Fruit fly (Drosophila melanogaster) whole organism, embryonic: Measurements from ENCODE around the gene CG13024.
A peak's percentile ranks its signal among the peaks of the same experiment; 100 is the strongest.

ENCODE experiments used
- BtbVII ChIP-seq: fragments of 200-800 bp; sonication (Bioruptor generic); optimal IDR thresholded peaks from 3 replicates; lab custom pipeline; 2017; ENCODE audit warnings: missing biosample characterization, mild to moderate bottlenecking, missing genetic modification characterization
- CG10543 ChIP-seq: fragments of 200-800 bp; sonication (Bioruptor generic); optimal IDR thresholded peaks from 3 replicates; lab custom pipeline; 2017; ENCODE audit warnings: missing biosample characterization, mild to moderate bottlenecking, missing genetic modification characterization, moderate library complexity
- CG12236 ChIP-seq: fragments of 200-800 bp; sonication (Bioruptor generic); optimal IDR thresholded peaks from 2 replicates; lab custom pipeline; 2016; ENCODE audit warnings: missing biosample characterization, missing genetic modification characterization
- CG1233 ChIP-seq: fragments of 200-800 bp; sonication (Bioruptor generic); optimal IDR thresholded peaks from 4 replicates; lab custom pipeline; 2018; ENCODE audit warnings: missing biosample characterization, mild to moderate bottlenecking, missing genetic modification characterization
- CG12769 ChIP-seq: fragments of 200-800 bp; sonication (Bioruptor generic); optimal IDR thresholded peaks from 2 replicates; lab custom pipeline; 2019; ENCODE audit warnings: missing biosample characterization, mild to moderate bottlenecking, missing genetic modification characterization, moderate library complexity
- CG13123 ChIP-seq: fragments of 200-800 bp; sonication (Bioruptor generic); optimal IDR thresholded peaks from 2 replicates; lab custom pipeline; 2016; ENCODE audit warnings: missing biosample characterization, missing genetic modification characterization
- CG13775 ChIP-seq: fragments of 200-800 bp; sonication (Bioruptor generic); optimal IDR thresholded peaks from 3 replicates; lab custom pipeline; 2017; ENCODE audit warnings: missing biosample characterization, mild to moderate bottlenecking, missing genetic modification characterization
- CG14441 ChIP-seq: fragments of 200-800 bp; sonication (Bioruptor generic); IDR thresholded peaks from 2 replicates; pipeline ENCODE4 v1.3.6; 2022; ENCODE audit warnings: missing biosample characterization, missing genetic modification characterization
- CG14860 ChIP-seq: fragments of 200-800 bp; sonication (Bioruptor generic); IDR thresholded peaks from 3 replicates; pipeline ENCODE4 v1.3.6; 2022; ENCODE audit warnings: missing biosample characterization, missing genetic modification characterization; ENCODE audit not compliant: partially characterized antibody
- CG15073 ChIP-seq: fragments of 200-800 bp; sonication (Bioruptor generic); optimal IDR thresholded peaks from 2 replicates; lab custom pipeline; 2016; ENCODE audit warnings: missing biosample characterization, missing genetic modification characterization
- CG15514 ChIP-seq: fragments of 200-800 bp; sonication (Bioruptor generic); optimal IDR thresholded peaks from 3 replicates; lab custom pipeline; 2017; ENCODE audit warnings: missing biosample characterization, missing genetic modification characterization, mild to moderate bottlenecking, moderate library complexity, missing genetic modification reagents
- CG31388 ChIP-seq: fragments of 200-800 bp; sonication (Bioruptor generic); optimal IDR thresholded peaks from 2 replicates; lab custom pipeline; 2016; ENCODE audit warnings: missing biosample characterization, missing genetic modification characterization
- CG32772 ChIP-seq: fragments of 200-800 bp; sonication (Bioruptor generic); IDR thresholded peaks from 2 replicates; pipeline ENCODE4 v1.3.6; 2022; ENCODE audit warnings: missing biosample characterization, missing genetic modification characterization
- CG33557 ChIP-seq: fragments of 200-800 bp; sonication (Bioruptor generic); optimal IDR thresholded peaks from 2 replicates; lab custom pipeline; 2019; ENCODE audit warnings: missing biosample characterization, mild to moderate bottlenecking, missing genetic modification characterization, moderate library complexity
- CG34224 ChIP-seq: fragments of 200-800 bp; sonication (Bioruptor generic); IDR thresholded peaks from 3 replicates; pipeline ENCODE4 v1.3.6; 2022; ENCODE audit warnings: missing biosample characterization, missing genetic modification characterization; ENCODE audit not compliant: partially characterized antibody
- CG5180 ChIP-seq: fragments of 200-800 bp; sonication (Bioruptor generic); optimal IDR thresholded peaks from 3 replicates; lab custom pipeline; 2017; ENCODE audit warnings: missing biosample characterization, missing genetic modification characterization, mild to moderate bottlenecking, moderate library complexity, missing genetic modification reagents
- CG5953 ChIP-seq: fragments of 200-800 bp; sonication (Bioruptor generic); IDR thresholded peaks from 2 replicates; pipeline ENCODE4 v1.3.6; 2022; ENCODE audit warnings: missing biosample characterization, missing genetic modification characterization
- CG6254 ChIP-seq: fragments of 200-800 bp; sonication (Bioruptor generic); optimal IDR thresholded peaks from 3 replicates; lab custom pipeline; 2017; ENCODE audit warnings: mild to moderate bottlenecking, missing biosample characterization, missing genetic modification reagents, missing genetic modification characterization
- CG8478 ChIP-seq: fragments of >200 bp; optimal IDR thresholded peaks from 2 replicates; lab custom pipeline; 2018
- CrebB ChIP-seq: fragments of 200-800 bp; sonication (Bioruptor generic); optimal IDR thresholded peaks from 3 replicates; lab custom pipeline; 2018; ENCODE audit warnings: missing biosample characterization, mild to moderate bottlenecking, missing genetic modification characterization
- D19B ChIP-seq: fragments of 200-800 bp; sonication (Bioruptor generic); optimal IDR thresholded peaks from 2 replicates; lab custom pipeline; 2017; ENCODE audit warnings: missing biosample characterization, mild to moderate bottlenecking, missing genetic modification characterization
- Dref ChIP-seq: fragments of 200-800 bp; sonication (Bioruptor generic); IDR thresholded peaks from 2 replicates; pipeline ENCODE4 v1.3.6; 2022; ENCODE audit warnings: missing biosample characterization, missing genetic modification characterization
- Drgx ChIP-seq: fragments of 200-800 bp; sonication (Bioruptor generic); IDR thresholded peaks from 2 replicates; pipeline ENCODE4 v1.3.6; 2022; ENCODE audit warnings: missing biosample characterization, missing genetic modification characterization
- GATAe ChIP-seq: fragments of 200-800 bp; sonication (Bioruptor generic); conservative IDR thresholded peaks from 2 replicates; pipeline ENCODE4 v1.3.6; 2022; ENCODE audit warnings: missing biosample characterization, missing genetic modification characterization
- HLH54F ChIP-seq: fragments of 200-800 bp; sonication (Bioruptor generic); optimal IDR thresholded peaks from 3 replicates; lab custom pipeline; 2016; ENCODE audit warnings: missing biosample characterization, missing genetic modification characterization
- Hand ChIP-seq: fragments of 200-800 bp; sonication (Bioruptor generic); optimal IDR thresholded peaks from 2 replicates; lab custom pipeline; 2017; ENCODE audit warnings: mild to moderate bottlenecking, missing biosample characterization, missing genetic modification reagents, missing genetic modification characterization
- Neu2 ChIP-seq: fragments of 200-800 bp; sonication (Bioruptor generic); optimal IDR thresholded peaks from 3 replicates; lab custom pipeline; 2016; ENCODE audit warnings: missing biosample characterization, missing genetic modification characterization, borderline replicate concordance
- Ssrp ChIP-seq: fragments of 200-800 bp; sonication (Bioruptor generic); optimal IDR thresholded peaks from 2 replicates; lab custom pipeline; 2018; ENCODE audit warnings: missing biosample characterization, mild to moderate bottlenecking, missing genetic modification characterization, moderate library complexity
- amos ChIP-seq: fragments of 200-800 bp; sonication (Bioruptor generic); IDR thresholded peaks from 2 replicates; pipeline ENCODE4 v1.3.6; 2022; ENCODE audit warnings: missing biosample characterization, missing genetic modification characterization; ENCODE audit not compliant: partially characterized antibody
- ap ChIP-seq: fragments of 200-800 bp; sonication (Bioruptor generic); IDR thresholded peaks from 2 replicates; pipeline ENCODE4 v1.3.6; 2022; ENCODE audit warnings: missing biosample characterization, missing genetic modification characterization
- ara ChIP-seq: fragments of 200-800 bp; sonication (Bioruptor generic); IDR thresholded peaks from 2 replicates; pipeline ENCODE4 v1.3.6; 2022; ENCODE audit warnings: missing biosample characterization, missing genetic modification characterization
- bbx ChIP-seq: fragments of 200-800 bp; sonication (Bioruptor generic); IDR thresholded peaks from 2 replicates; pipeline ENCODE4 v1.3.6; 2022; ENCODE audit warnings: missing biosample characterization, missing genetic modification characterization; ENCODE audit not compliant: partially characterized antibody
- caup ChIP-seq: fragments of 200-800 bp; sonication (Bioruptor generic); optimal IDR thresholded peaks from 3 replicates; lab custom pipeline; 2017; ENCODE audit warnings: missing biosample characterization, mild to moderate bottlenecking, missing genetic modification characterization, moderate library complexity; ENCODE audit not compliant: severe bottlenecking
- chm ChIP-seq: fragments of 200-800 bp; sonication (Bioruptor generic); IDR thresholded peaks from 2 replicates; pipeline ENCODE4 v1.3.6; 2022; ENCODE audit warnings: missing biosample characterization, missing genetic modification characterization
- grn ChIP-seq: fragments of 200-800 bp; sonication (Bioruptor generic); optimal IDR thresholded peaks from 3 replicates; lab custom pipeline; 2017; ENCODE audit warnings: missing biosample characterization, missing genetic modification characterization
- kay ChIP-seq: fragments of 200-800 bp; sonication (Bioruptor generic); optimal IDR thresholded peaks from 2 replicates; lab custom pipeline; 2016; ENCODE audit warnings: missing biosample characterization, missing genetic modification characterization
- lab ChIP-seq: fragments of 200-800 bp; sonication (Bioruptor generic); optimal IDR thresholded peaks from 3 replicates; lab custom pipeline; 2017; ENCODE audit warnings: missing biosample characterization, missing genetic modification characterization, mild to moderate bottlenecking, moderate library complexity, missing genetic modification reagents
- lola ChIP-seq, 3 experiments: fragments of >200 bp in 2 of 3; fragments of 200-800 bp in 1 of 3; sonication (Bioruptor generic) in 1 of 3; optimal IDR thresholded peaks; 2 replicates each; lab custom pipeline; 2017 to 2019; ENCODE audit warnings: missing biosample characterization in 3 of 3, missing genetic modification characterization in 3 of 3, mild to moderate bottlenecking in 1 of 3, moderate library complexity in 1 of 3
- otp ChIP-seq: fragments of 200-800 bp; sonication (Bioruptor generic); IDR thresholded peaks from 3 replicates; pipeline ENCODE4, ENCODE4 v1.3.6; 2022; ENCODE audit warnings: missing biosample characterization, missing genetic modification characterization
- pan ChIP-seq, 4 experiments: fragments of >200 bp in 3 of 4; fragments of 200-800 bp in 1 of 4; sonication (Bioruptor generic) in 1 of 4; optimal IDR thresholded peaks in 3 of 4; IDR thresholded peaks in 1 of 4; 2 replicates each; pipeline versions ENCODE4 v1.3.6 to Lab custom; 2017 to 2022; ENCODE audit warnings: missing biosample characterization in 2 of 4, missing genetic modification characterization in 2 of 4, mixed read lengths in 1 of 4
- pb ChIP-seq: fragments of 200-800 bp; sonication (Bioruptor generic); optimal IDR thresholded peaks from 3 replicates; lab custom pipeline; 2016; ENCODE audit warnings: missing biosample characterization, missing genetic modification characterization
- rib ChIP-seq: fragments of 200-800 bp; sonication (Bioruptor generic); IDR thresholded peaks from 2 replicates; pipeline ENCODE4 v1.3.6; 2022; ENCODE audit warnings: missing biosample characterization, missing genetic modification characterization
- scrt ChIP-seq: fragments of 200-800 bp; sonication (Bioruptor generic); optimal IDR thresholded peaks from 2 replicates; lab custom pipeline; 2018; ENCODE audit warnings: missing biosample characterization, mild to moderate bottlenecking, missing genetic modification characterization, moderate library complexity
- sna ChIP-seq: fragments of 200-800 bp; sonication (Bioruptor generic); IDR thresholded peaks from 2 replicates; pipeline ENCODE4 v1.3.6; 2022; ENCODE audit warnings: missing biosample characterization, missing genetic modification characterization; ENCODE audit not compliant: partially characterized antibody
- stwl ChIP-seq: fragments of 200-800 bp; sonication (Bioruptor generic); optimal IDR thresholded peaks from 3 replicates; lab custom pipeline; 2018; ENCODE audit warnings: missing biosample characterization, mild to moderate bottlenecking, missing genetic modification characterization, moderate library complexity
- sug ChIP-seq: fragments of 200-800 bp; optimal IDR thresholded peaks from 2 replicates; lab custom pipeline; 2019; ENCODE audit warnings: missing biosample characterization, mild to moderate bottlenecking, missing genetic modification characterization, moderate library complexity
- tap ChIP-seq: fragments of 200-800 bp; optimal IDR thresholded peaks from 3 replicates; lab custom pipeline; 2019; ENCODE audit warnings: missing biosample characterization, mild to moderate bottlenecking, missing genetic modification characterization, moderate library complexity
- unpg ChIP-seq: fragments of 200-800 bp; sonication (Bioruptor generic); optimal IDR thresholded peaks from 3 replicates; lab custom pipeline; 2018; ENCODE audit warnings: missing biosample characterization, mild to moderate bottlenecking, missing genetic modification characterization, moderate library complexity
- zf30C ChIP-seq: fragments of 200-800 bp; sonication (Bioruptor generic); optimal IDR thresholded peaks from 3 replicates; lab custom pipeline; 2018; ENCODE audit warnings: missing biosample characterization, mild to moderate bottlenecking, missing genetic modification characterization

The CG13024 gene

dm6 chr3L:16800026-16800425 is 28.8 kb downstream of the CG13024 start (continued):
- TF ChIP-seq sug (peak; percentile 29), rib (GFP tag; lab: Robert Waterston, UW) (peak; percentile 56; the same call in 1 of the 2 replicates), Neu2 (GFP tag; lab: Kevin White, UChicago) (no peak), CG14860 (GFP tag; lab: Robert Waterston, UW) (no peak), CG6254 (GFP tag; lab: Kevin White, UChicago) (no peak), CG13123 (GFP tag; lab: Kevin White, UChicago) (no peak), Drgx (GFP tag; lab: Robert Waterston, UW) (peak; percentile 45; the same call in 1 of the 2 replicates), CG5180 (GFP tag; lab: Kevin White, UChicago) (no peak), CG13775 (GFP tag; lab: Kevin White, UChicago) (no peak), D19B (GFP tag; lab: Kevin White, UChicago) (no peak), CG14441 (GFP tag; lab: Robert Waterston, UW) (peak; percentile 29; the same call in 1 of the 2 replicates), ap (GFP tag; lab: Robert Waterston, UW) (no peak), CrebB (tag; lab: Kevin White, UChicago) (no peak), Hand (no peak), sna (0 out of 2 replicates have a peak, but pooled peaks have one; percentile 28), amos (GFP tag; lab: Robert Waterston, UW) (peak; percentile 26; the same call in 1 of the 2 replicates), Dref (GFP tag; lab: Robert Waterston, UW) (no peak), stwl (tag; lab: Kevin White, UChicago) (no peak), CG12769 (tag; lab: Kevin White, UChicago) (peak; percentile 79), CG5953 (GFP tag; lab: Robert Waterston, UW) (0 out of 2 replicates have a peak, but pooled peaks have one; percentile 22), bbx (GFP tag; lab: Robert Waterston, UW) (peak; percentile 42; the same call in 1 of the 2 replicates), CG31388 (GFP tag; lab: Kevin White, UChicago) (no peak), CG34224 (GFP tag; lab: Robert Waterston, UW) (no peak), CG15073 (GFP tag; lab: Kevin White, UChicago) (no peak), CG12236 (GFP tag; lab: Kevin White, UChicago) (no peak), CG33557 (no peak), pb (GFP tag; lab: Kevin White, UChicago) (no peak), scrt (GFP tag; lab: Kevin White, UChicago) (no peak), CG1233 (peak; percentile 11), CG8478 (lab: Kevin White, UChicago) (no peak), lab (GFP tag; lab: Kevin White, UChicago) (peak; percentile 56), CG15514 (GFP tag; lab: Kevin White, UChicago) (peak; percentile 30), zf30C (peak; percentile 39), caup (GFP tag; lab: Kevin White, UChicago) (peak; percentile 40), kay (GFP tag; lab: Kevin White, UChicago) (no peak), unpg (GFP tag; lab: Kevin White, UChicago) (no peak), GATAe (GFP tag; lab: Robert Waterston, UW) (no peak), CG32772 (GFP tag; lab: Robert Waterston, UW) (no peak), Ssrp (tag; lab: Kevin White, UChicago) (no peak), CG10543 (GFP tag; lab: Kevin White, UChicago) (peak; percentile 56), tap (tag; lab: Kevin White, UChicago) (no peak), HLH54F (GFP tag; lab: Kevin White, UChicago) (no peak), lola (GFP tag; optimal IDR thresholded peaks at IDR 0.05; lab: Kevin White, UChicago) (no peak), chm (GFP tag; lab: Robert Waterston, UW) (peak; percentile 59), BtbVII (GFP tag; lab: Kevin White, UChicago) (peak; percentile 19), pan (optimal IDR thresholded peaks at IDR 0.05; lab: Kevin White, UChicago) (no peak), pan (GFP tag; optimal IDR thresholded peaks at IDR 0.05 in 1 of 2, IDR thresholded peaks at IDR 0.05 in 1 of 2) (peak in 1 of 2 experiments; percentile 28), otp (GFP tag; lab: Robert Waterston, UW) (0 out of 3 replicates have a peak, but pooled peaks have one; percentile 17), grn (GFP tag; lab: Kevin White, UChicago) (peak; percentile 36), ara (GFP tag; lab: Robert Waterston, UW) (0 out of 2 replicates have a peak, but pooled peaks have one; percentile 8)
